Fruit fly (Drosophila melanogaster) whole organism, embryonic: ENCODE measurements around the gene CG9581.

Source experiments
- Adf1 ChIP-seq: fragments of 200-800 bp; sonication (Bioruptor generic); IDR thresholded peaks from 2 replicates; pipeline ENCODE4 v1.3.6; 2022; ENCODE audit warnings: missing biosample characterization, missing genetic modification characterization
- B-H1 ChIP-seq: fragments of 200-800 bp; sonication (Bioruptor generic); IDR thresholded peaks from 3 replicates; pipeline ENCODE4 v1.3.6; 2022; ENCODE audit warnings: missing biosample characterization, missing genetic modification characterization
- CG10147 ChIP-seq: fragments of 200-800 bp; sonication (Bioruptor generic); optimal IDR thresholded peaks from 2 replicates; lab custom pipeline; 2019; ENCODE audit warnings: missing biosample characterization, mild to moderate bottlenecking, missing genetic modification characterization, moderate library complexity
- CG10431 ChIP-seq: fragments of 200-800 bp; sonication (Bioruptor generic); optimal IDR thresholded peaks from 3 replicates; lab custom pipeline; 2018; ENCODE audit warnings: missing biosample characterization, mild to moderate bottlenecking, missing genetic modification characterization
- CG10462 ChIP-seq: fragments of 200-800 bp; sonication (Bioruptor generic); optimal IDR thresholded peaks from 2 replicates; lab custom pipeline; 2016; ENCODE audit warnings: missing biosample characterization, missing genetic modification characterization
- CG10654 ChIP-seq: fragments of 200-800 bp; sonication (Bioruptor generic); optimal IDR thresholded peaks from 2 replicates; lab custom pipeline; 2016; ENCODE audit warnings: missing biosample characterization, missing genetic modification characterization
- CG12104 ChIP-seq: fragments of 200-800 bp; sonication (Bioruptor generic); optimal IDR thresholded peaks from 3 replicates; lab custom pipeline; 2016; ENCODE audit warnings: missing biosample characterization, missing genetic modification characterization
- CG12769 ChIP-seq: fragments of 200-800 bp; sonication (Bioruptor generic); optimal IDR thresholded peaks from 2 replicates; lab custom pipeline; 2019; ENCODE audit warnings: missing biosample characterization, mild to moderate bottlenecking, missing genetic modification characterization, moderate library complexity
- CG13775 ChIP-seq: fragments of 200-800 bp; sonication (Bioruptor generic); optimal IDR thresholded peaks from 3 replicates; lab custom pipeline; 2017; ENCODE audit warnings: missing biosample characterization, mild to moderate bottlenecking, missing genetic modification characterization
- CG17385 ChIP-seq: fragments of 200-800 bp; sonication (Bioruptor generic); optimal IDR thresholded peaks from 3 replicates; lab custom pipeline; 2018; ENCODE audit warnings: missing biosample characterization, mild to moderate bottlenecking, missing genetic modification characterization
- CG17568 ChIP-seq: fragments of 200-800 bp; sonication (Bioruptor generic); optimal IDR thresholded peaks from 2 replicates; lab custom pipeline; 2018; ENCODE audit warnings: missing biosample characterization, mild to moderate bottlenecking, missing genetic modification characterization, moderate library complexity
- CG1832 ChIP-seq: fragments of 200-800 bp; sonication (Bioruptor generic); optimal IDR thresholded peaks from 2 replicates; lab custom pipeline; 2017; ENCODE audit warnings: missing biosample characterization, mild to moderate bottlenecking, missing genetic modification characterization, inconsistent platforms
- CG2678 ChIP-seq: fragments of 200-800 bp; sonication (Bioruptor generic); optimal IDR thresholded peaks from 3 replicates; lab custom pipeline; 2019; ENCODE audit warnings: missing biosample characterization, mild to moderate bottlenecking, missing genetic modification characterization, moderate library complexity
- CG2889 ChIP-seq: fragments of 200-800 bp; sonication (Bioruptor generic); IDR thresholded peaks from 3 replicates; pipeline ENCODE4 v1.3.6; 2022; ENCODE audit warnings: missing biosample characterization, missing genetic modification characterization
- CG31365 ChIP-seq: fragments of 200-800 bp; sonication (Bioruptor generic); optimal IDR thresholded peaks from 2 replicates; lab custom pipeline; 2018; ENCODE audit warnings: missing biosample characterization, mild to moderate bottlenecking, missing genetic modification characterization
- CG33557 ChIP-seq: fragments of 200-800 bp; sonication (Bioruptor generic); optimal IDR thresholded peaks from 2 replicates; lab custom pipeline; 2019; ENCODE audit warnings: missing biosample characterization, mild to moderate bottlenecking, missing genetic modification characterization, moderate library complexity
- CG3847 ChIP-seq: fragments of 200-800 bp; sonication (Bioruptor generic); IDR thresholded peaks from 2 replicates; pipeline ENCODE4 v1.3.6; 2022; ENCODE audit warnings: missing biosample characterization, missing genetic modification characterization
- CG5180 ChIP-seq: fragments of 200-800 bp; sonication (Bioruptor generic); optimal IDR thresholded peaks from 3 replicates; lab custom pipeline; 2017; ENCODE audit warnings: missing biosample characterization, missing genetic modification characterization, mild to moderate bottlenecking, moderate library complexity, missing genetic modification reagents
- CG6175 ChIP-seq: fragments of 200-800 bp; sonication (Bioruptor generic); IDR thresholded peaks from 3 replicates; pipeline ENCODE4 v1.3.6; 2022; ENCODE audit warnings: missing biosample characterization, missing genetic modification characterization
- CG8765 ChIP-seq: fragments of 200-800 bp; sonication (Bioruptor generic); IDR thresholded peaks from 2 replicates; pipeline ENCODE4 v1.3.6; 2022; ENCODE audit warnings: missing biosample characterization, missing genetic modification characterization
- CoRest ChIP-seq: fragments of 200-800 bp; sonication (Bioruptor generic); optimal IDR thresholded peaks from 3 replicates; lab custom pipeline; 2018; ENCODE audit warnings: missing biosample characterization, mild to moderate bottlenecking, missing genetic modification characterization, moderate library complexity
- Dip2 ChIP-seq: fragments of 200-800 bp; sonication (Bioruptor generic); IDR thresholded peaks from 2 replicates; pipeline ENCODE4 v1.3.6; 2022; ENCODE audit warnings: missing biosample characterization, missing genetic modification characterization
- Drgx ChIP-seq: fragments of 200-800 bp; sonication (Bioruptor generic); IDR thresholded peaks from 2 replicates; pipeline ENCODE4 v1.3.6; 2022; ENCODE audit warnings: missing biosample characterization, missing genetic modification characterization
- Fer1 ChIP-seq: fragments of 200-800 bp; sonication (Bioruptor generic); optimal IDR thresholded peaks from 2 replicates; lab custom pipeline; 2017; ENCODE audit warnings: missing biosample characterization, mild to moderate bottlenecking, missing genetic modification characterization
- GATAe ChIP-seq: fragments of 200-800 bp; sonication (Bioruptor generic); conservative IDR thresholded peaks from 2 replicates; pipeline ENCODE4 v1.3.6; 2022; ENCODE audit warnings: missing biosample characterization, missing genetic modification characterization
- H2.0 ChIP-seq: fragments of 200-800 bp; sonication (Bioruptor generic); IDR thresholded peaks from 2 replicates; pipeline ENCODE4 v1.3.6; 2022; ENCODE audit warnings: missing biosample characterization, missing genetic modification characterization
- HLH54F ChIP-seq: fragments of 200-800 bp; sonication (Bioruptor generic); optimal IDR thresholded peaks from 3 replicates; lab custom pipeline; 2016; ENCODE audit warnings: missing biosample characterization, missing genetic modification characterization
- HLHmδ ChIP-seq: fragments of 200-800 bp; sonication (Bioruptor generic); optimal IDR thresholded peaks from 2 replicates; lab custom pipeline; 2018; ENCODE audit warnings: missing biosample characterization, mild to moderate bottlenecking, missing genetic modification characterization, moderate library complexity
- Med ChIP-seq: fragments of 200-800 bp; sonication (Bioruptor generic); peaks from one replicate; lab custom pipeline; 2016; ENCODE audit warnings: missing biosample characterization, missing genetic modification characterization, mild to moderate bottlenecking, inconsistent platforms, moderate library complexity
- Sox100B ChIP-seq: fragments of 200-800 bp; sonication (Bioruptor generic); optimal IDR thresholded peaks from 3 replicates; lab custom pipeline; 2018; ENCODE audit warnings: missing biosample characterization, mild to moderate bottlenecking, missing genetic modification characterization
- Tbp ChIP-seq: fragments of >200 bp; optimal IDR thresholded peaks from 2 replicates; lab custom pipeline; 2018; ENCODE audit warnings: missing biosample characterization, missing genetic modification characterization
- ap ChIP-seq: fragments of 200-800 bp; sonication (Bioruptor generic); IDR thresholded peaks from 2 replicates; pipeline ENCODE4 v1.3.6; 2022; ENCODE audit warnings: missing biosample characterization, missing genetic modification characterization
- br ChIP-seq: fragments of >200 bp; optimal IDR thresholded peaks from 2 replicates; lab custom pipeline; 2017
- chm ChIP-seq: fragments of 200-800 bp; sonication (Bioruptor generic); IDR thresholded peaks from 2 replicates; pipeline ENCODE4 v1.3.6; 2022; ENCODE audit warnings: missing biosample characterization, missing genetic modification characterization
- exex ChIP-seq: fragments of 200-800 bp; sonication (Bioruptor generic); optimal IDR thresholded peaks from 4 replicates; lab custom pipeline; 2018; ENCODE audit warnings: missing biosample characterization, mild to moderate bottlenecking, missing genetic modification characterization, moderate library complexity
- fu2 ChIP-seq: fragments of 200-800 bp; sonication (Bioruptor generic); optimal IDR thresholded peaks from 2 replicates; lab custom pipeline; 2016; ENCODE audit warnings: missing biosample characterization, missing genetic modification characterization
- gcm ChIP-seq: fragments of 200-800 bp; sonication (Bioruptor generic); optimal IDR thresholded peaks from 2 replicates; lab custom pipeline; 2019; ENCODE audit warnings: missing biosample characterization, mild to moderate bottlenecking, missing genetic modification characterization, moderate library complexity
- hb ChIP-seq: fragments of 200-800 bp; sonication (Bioruptor generic); IDR thresholded peaks from 3 replicates; pipeline ENCODE4 v1.3.6; 2022; ENCODE audit warnings: missing biosample characterization, missing genetic modification characterization; ENCODE audit not compliant: partially characterized antibody
- insv ChIP-seq, 2 experiments: fragments of 200-800 bp; sonication (Bioruptor generic); optimal IDR thresholded peaks; 3 replicates each; lab custom pipeline; 2016 to 2018; ENCODE audit warnings: missing biosample characterization in 2 of 2, missing genetic modification characterization in 2 of 2
- lmd ChIP-seq: fragments of 200-800 bp; sonication (Bioruptor generic); IDR thresholded peaks from 2 replicates; pipeline ENCODE4 v1.3.6; 2022; ENCODE audit warnings: missing biosample characterization, missing genetic modification characterization
- nerfin-2 ChIP-seq: fragments of 200-800 bp; sonication (Bioruptor generic); IDR thresholded peaks from 2 replicates; pipeline ENCODE4 v1.3.6; 2022; ENCODE audit warnings: missing biosample characterization, missing genetic modification characterization; ENCODE audit not compliant: partially characterized antibody
- odd ChIP-seq: fragments of 200-800 bp; sonication (Bioruptor generic); optimal IDR thresholded peaks from 2 replicates; lab custom pipeline; 2017; ENCODE audit warnings: missing biosample characterization, mild to moderate bottlenecking, missing genetic modification characterization
- pnt ChIP-seq: fragments of 200-800 bp; sonication (Bioruptor generic); optimal IDR thresholded peaks from 3 replicates; lab custom pipeline; 2016; ENCODE audit warnings: missing biosample characterization, missing genetic modification characterization
- pros ChIP-seq: fragments of 200-800 bp; sonication (Bioruptor generic); optimal IDR thresholded peaks from 3 replicates; lab custom pipeline; 2019; ENCODE audit warnings: missing biosample characterization, mild to moderate bottlenecking, missing genetic modification characterization, moderate library complexity
- psq ChIP-seq: fragments of 200-800 bp; sonication (Bioruptor generic); optimal IDR thresholded peaks from 2 replicates; lab custom pipeline; 2017; ENCODE audit warnings: missing biosample characterization, missing genetic modification characterization
- scrt ChIP-seq: fragments of 200-800 bp; sonication (Bioruptor generic); optimal IDR thresholded peaks from 2 replicates; lab custom pipeline; 2018; ENCODE audit warnings: missing biosample characterization, mild to moderate bottlenecking, missing genetic modification characterization, moderate library complexity
- sd ChIP-seq: fragments of 200-800 bp; sonication (Bioruptor generic); optimal IDR thresholded peaks from 3 replicates; lab custom pipeline; 2018; ENCODE audit warnings: missing biosample characterization, mild to moderate bottlenecking, missing genetic modification characterization, moderate library complexity
- sens ChIP-seq: fragments of 200-800 bp; sonication (Bioruptor generic); peaks from one replicate; lab custom pipeline; 2016; ENCODE audit warnings: missing biosample characterization, missing genetic modification characterization
- sim ChIP-seq: fragments of 200-800 bp; sonication (Bioruptor generic); IDR thresholded peaks from 2 replicates; pipeline ENCODE4 v1.3.6; 2022; ENCODE audit warnings: missing biosample characterization, missing genetic modification characterization
- sr ChIP-seq: fragments of 200-800 bp; sonication (Bioruptor generic); IDR thresholded peaks from 3 replicates; pipeline ENCODE4 v1.3.6; 2022; ENCODE audit warnings: missing biosample characterization, missing genetic modification characterization
- unpg ChIP-seq: fragments of 200-800 bp; sonication (Bioruptor generic); optimal IDR thresholded peaks from 3 replicates; lab custom pipeline; 2018; ENCODE audit warnings: missing biosample characterization, mild to moderate bottlenecking, missing genetic modification characterization, moderate library complexity
- wor ChIP-seq: fragments of 200-800 bp; sonication (Bioruptor generic); IDR thresholded peaks from 2 replicates; pipeline ENCODE4 v1.3.6; 2022; ENCODE audit warnings: missing biosample characterization, missing genetic modification characterization
- zfh2 ChIP-seq: fragments of 200-800 bp; sonication (Bioruptor generic); optimal IDR thresholded peaks from 2 replicates; lab custom pipeline; 2016; ENCODE audit warnings: missing biosample characterization, missing genetic modification characterization

Gene CG9581

DNA sequence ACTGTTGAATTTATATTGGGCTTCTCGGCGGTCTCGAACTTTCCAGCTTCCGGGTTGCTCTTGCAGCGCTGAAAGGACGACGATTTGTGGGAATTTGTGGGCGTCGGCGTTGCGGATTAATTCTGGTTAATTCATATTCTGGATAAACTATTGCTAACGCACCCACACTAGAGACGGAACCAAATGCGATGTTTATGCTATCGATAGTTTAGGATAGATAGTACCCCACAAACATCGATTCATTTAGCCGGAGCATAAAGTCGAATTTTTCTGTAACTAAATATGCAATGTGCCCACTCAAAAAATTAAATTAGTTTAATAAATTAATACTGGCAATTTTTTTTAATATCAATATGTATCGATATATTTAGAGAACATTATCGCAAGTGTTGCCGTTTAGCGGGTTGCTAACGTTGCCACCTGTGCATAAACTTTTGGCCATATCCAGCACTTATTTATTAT is 10.1 kb downstream of the CG9581 start, which contains the start of gene Rab35 (continued):
- TF ChIP-seq lmd (GFP tag; lab: Robert Waterston, UW), result no peak
- TF ChIP-seq pnt (GFP tag; lab: Kevin White, UChicago), result no peak
- TF ChIP-seq Dip2 (GFP tag; lab: Robert Waterston, UW), result no peak
- peak; percentile 24 for TF ChIP-seq CG10147
- TF ChIP-seq scrt (GFP tag; lab: Kevin White, UChicago), result no peak
- TF ChIP-seq unpg, result peak; percentile 13
- TF ChIP-seq sim (GFP tag; lab: Robert Waterston, UW), result no peak
- TF ChIP-seq CG17568 (GFP tag; lab: Kevin White, UChicago), result no peak
- no peak for TF ChIP-seq Adf1 (GFP tag; lab: Robert Waterston, UW)
- no peak for TF ChIP-seq CG1832 (GFP tag; lab: Kevin White, UChicago)
- TF ChIP-seq psq (GFP tag; lab: Kevin White, UChicago), result no peak
- TF ChIP-seq HLHmδ (GFP tag; lab: Kevin White, UChicago), result no peak
- no peak for TF ChIP-seq pros (GFP tag; lab: Kevin White, UChicago)
- peak; percentile 4 for TF ChIP-seq CG2678 (tag; lab: Kevin White, UChicago)
- TF ChIP-seq CG5180 (GFP tag; lab: Kevin White, UChicago), result no peak
- TF ChIP-seq CG2889, result no peak
- TF ChIP-seq CG13775 (GFP tag; lab: Kevin White, UChicago), result no peak
- no peak for TF ChIP-seq Sox100B (GFP tag; lab: Kevin White, UChicago)
- no peak for TF ChIP-seq CG8765 (GFP tag; lab: Robert Waterston, UW)
- no peak for TF ChIP-seq wor (GFP tag; lab: Robert Waterston, UW)
- TF ChIP-seq chm (GFP tag; lab: Robert Waterston, UW), result no peak
- TF ChIP-seq hb (GFP tag; lab: Robert Waterston, UW), result peak; percentile 91
- TF ChIP-seq Med (GFP tag; lab: Kevin White, UChicago), result peak; percentile 66
- no peak for TF ChIP-seq br (lab: Kevin White, UChicago)
- TF ChIP-seq sd (tag; lab: Kevin White, UChicago), result no peak
- no peak for TF ChIP-seq sr
- TF ChIP-seq exex, result no peak
- no peak for TF ChIP-seq odd
- TF ChIP-seq nerfin-2 (GFP tag; lab: Robert Waterston, UW), result peak; percentile 91
- TF ChIP-seq insv (GFP tag; optimal IDR thresholded peaks at IDR 0.05; lab: Kevin White, UChicago), result no peak
- no peak for TF ChIP-seq CG31365
- no peak for TF ChIP-seq GATAe
- TF ChIP-seq Drgx, result no peak
- TF ChIP-seq CG10654 (GFP tag; lab: Kevin White, UChicago), result peak; percentile 3
- TF ChIP-seq sens (GFP tag; lab: Kevin White, UChicago), result no peak
- peak; percentile 4 for TF ChIP-seq HLH54F (GFP tag; lab: Kevin White, UChicago)
- TF ChIP-seq zfh2, result peak; percentile 17
- TF ChIP-seq B-H1 (GFP tag; lab: Robert Waterston, UW), result no peak
- peak; percentile 30 for TF ChIP-seq CoRest (tag; lab: Kevin White, UChicago)
- no peak for TF ChIP-seq CG12104 (GFP tag; lab: Kevin White, UChicago)
- no peak for TF ChIP-seq Tbp (GFP tag; lab: Kevin White, UChicago)
- TF ChIP-seq CG33557 (GFP tag; lab: Kevin White, UChicago), result no peak
- no peak for TF ChIP-seq CG17385 (GFP tag; lab: Kevin White, UChicago)
- no peak for TF ChIP-seq H2.0 (GFP tag; lab: Robert Waterston, UW)
- peak; percentile 64 for TF ChIP-seq CG3847
- TF ChIP-seq gcm (GFP tag; lab: Kevin White, UChicago), result no peak
- TF ChIP-seq CG10431 (GFP tag; lab: Kevin White, UChicago), result no peak
- TF ChIP-seq fu2 (GFP tag; lab: Kevin White, UChicago), result no peak
- TF ChIP-seq ap, result no peak
- TF ChIP-seq Fer1 (GFP tag; lab: Kevin White, UChicago), result no peak
- no peak for TF ChIP-seq CG6175 (GFP tag; lab: Robert Waterston, UW)
- TF ChIP-seq CG10462 (GFP tag; lab: Kevin White, UChicago), result no peak
- no peak for TF ChIP-seq CG12769
